Fruit fly (Drosophila melanogaster) whole organism, embryonic: ENCODE data around the gene CG43248.

Source experiments
- Awh ChIP-seq: fragments of 200-800 bp; sonication (Bioruptor generic); IDR thresholded peaks from 2 replicates; pipeline ENCODE4, ENCODE4 v1.3.6; 2022; ENCODE audit warnings: missing biosample characterization, missing genetic modification characterization
- Blimp-1 ChIP-seq: fragments of 200-800 bp; sonication (Bioruptor generic); optimal IDR thresholded peaks from 3 replicates; lab custom pipeline; 2018; ENCODE audit warnings: missing biosample characterization, missing genetic modification characterization, mild to moderate bottlenecking, moderate library complexity, missing genetic modification reagents
- CG11085 ChIP-seq: fragments of 200-800 bp; sonication (Bioruptor generic); IDR thresholded peaks from 2 replicates; pipeline ENCODE4 v1.3.6; 2022; ENCODE audit warnings: missing biosample characterization, missing genetic modification characterization
- CG11093 ChIP-seq: fragments of 200-800 bp; sonication (Bioruptor generic); IDR thresholded peaks from 3 replicates; pipeline ENCODE4 v1.3.6; 2022; ENCODE audit warnings: missing biosample characterization, missing genetic modification characterization
- CG12942 ChIP-seq: fragments of 200-800 bp; sonication (Bioruptor generic); optimal IDR thresholded peaks from 3 replicates; lab custom pipeline; 2016; ENCODE audit warnings: missing biosample characterization, missing genetic modification characterization
- CG13775 ChIP-seq: fragments of 200-800 bp; sonication (Bioruptor generic); optimal IDR thresholded peaks from 3 replicates; lab custom pipeline; 2017; ENCODE audit warnings: missing biosample characterization, mild to moderate bottlenecking, missing genetic modification characterization
- CG15479 ChIP-seq: fragments of 200-800 bp; sonication (Bioruptor generic); optimal IDR thresholded peaks from 3 replicates; lab custom pipeline; 2019; ENCODE audit warnings: missing biosample characterization, mild to moderate bottlenecking, missing genetic modification characterization, moderate library complexity
- CG15514 ChIP-seq: fragments of 200-800 bp; sonication (Bioruptor generic); optimal IDR thresholded peaks from 3 replicates; lab custom pipeline; 2017; ENCODE audit warnings: missing biosample characterization, missing genetic modification characterization, mild to moderate bottlenecking, moderate library complexity, missing genetic modification reagents
- CG16863 ChIP-seq: fragments of 200-800 bp; sonication (Bioruptor generic); optimal IDR thresholded peaks from 3 replicates; lab custom pipeline; 2016; ENCODE audit warnings: missing biosample characterization, missing genetic modification characterization
- CG2875 ChIP-seq: fragments of 200-800 bp; sonication (Bioruptor generic); optimal IDR thresholded peaks from 2 replicates; lab custom pipeline; 2017; ENCODE audit warnings: missing biosample characterization, mild to moderate bottlenecking, missing genetic modification characterization, missing genetic modification reagents
- CG32532 ChIP-seq: fragments of 200-800 bp; sonication (Bioruptor generic); IDR thresholded peaks from 2 replicates; pipeline ENCODE4 v1.3.6; 2022; ENCODE audit warnings: missing biosample characterization, missing genetic modification characterization
- CG32772 ChIP-seq: fragments of 200-800 bp; sonication (Bioruptor generic); IDR thresholded peaks from 2 replicates; pipeline ENCODE4 v1.3.6; 2022; ENCODE audit warnings: missing biosample characterization, missing genetic modification characterization
- CG34422 ChIP-seq: fragments of 200-800 bp; sonication (Bioruptor generic); IDR thresholded peaks from 3 replicates; pipeline ENCODE4 v1.3.6; 2022; ENCODE audit warnings: missing biosample characterization, missing genetic modification characterization
- CG3995 ChIP-seq: fragments of 200-800 bp; sonication (Bioruptor generic); optimal IDR thresholded peaks from 3 replicates; lab custom pipeline; 2016; ENCODE audit warnings: missing biosample characterization, missing genetic modification characterization
- CG4328 ChIP-seq: fragments of 200-800 bp; sonication (Bioruptor generic); optimal IDR thresholded peaks from 3 replicates; lab custom pipeline; 2017; ENCODE audit warnings: missing biosample characterization, missing genetic modification reagents, missing genetic modification characterization
- CG6254 ChIP-seq: fragments of 200-800 bp; sonication (Bioruptor generic); optimal IDR thresholded peaks from 3 replicates; lab custom pipeline; 2017; ENCODE audit warnings: mild to moderate bottlenecking, missing biosample characterization, missing genetic modification reagents, missing genetic modification characterization
- CG6813 ChIP-seq: fragments of 200-800 bp; sonication (Bioruptor generic); optimal IDR thresholded peaks from 2 replicates; lab custom pipeline; 2017; ENCODE audit warnings: missing biosample characterization, missing genetic modification characterization, mild to moderate bottlenecking, moderate library complexity, missing genetic modification reagents
- CG6854 ChIP-seq: fragments of 200-800 bp; sonication (Bioruptor generic); optimal IDR thresholded peaks from 3 replicates; lab custom pipeline; 2017; ENCODE audit warnings: missing biosample characterization, mild to moderate bottlenecking, missing genetic modification characterization
- CG7556 ChIP-seq: fragments of 200-800 bp; sonication (Bioruptor generic); optimal IDR thresholded peaks from 2 replicates; lab custom pipeline; 2017; ENCODE audit warnings: missing biosample characterization, mild to moderate bottlenecking, missing genetic modification characterization
- CG8765 ChIP-seq: fragments of 200-800 bp; sonication (Bioruptor generic); IDR thresholded peaks from 2 replicates; pipeline ENCODE4 v1.3.6; 2022; ENCODE audit warnings: missing biosample characterization, missing genetic modification characterization
- Dek ChIP-seq: fragments of 200-800 bp; sonication (Bioruptor generic); optimal IDR thresholded peaks from 3 replicates; lab custom pipeline; 2019; ENCODE audit warnings: missing biosample characterization, mild to moderate bottlenecking, missing genetic modification characterization, moderate library complexity
- ERR ChIP-seq: fragments of 200-800 bp; sonication (Bioruptor generic); optimal IDR thresholded peaks from 2 replicates; lab custom pipeline; 2016; ENCODE audit warnings: missing biosample characterization, missing genetic modification characterization
- Eip74EF ChIP-seq, 2 experiments: fragments of 200-800 bp in 1 of 2; fragments of >200 bp in 1 of 2; sonication (Bioruptor generic) in 1 of 2; optimal IDR thresholded peaks; 2 replicates each; lab custom pipeline; 2017 to 2019; ENCODE audit warnings: missing biosample characterization in 2 of 2, missing genetic modification characterization in 2 of 2, mild to moderate bottlenecking in 1 of 2, moderate library complexity in 1 of 2
- Ets65A ChIP-seq: fragments of 200-800 bp; sonication (Bioruptor generic); peaks from one replicate; lab custom pipeline; 2016; ENCODE audit warnings: missing biosample characterization, missing genetic modification characterization
- Gug ChIP-seq: fragments of 200-800 bp; sonication (Bioruptor generic); IDR thresholded peaks from 4 replicates; pipeline ENCODE4 v1.3.6; 2022; ENCODE audit warnings: missing biosample characterization, missing genetic modification characterization
- Optix ChIP-seq: fragments of 200-800 bp; sonication (Bioruptor generic); IDR thresholded peaks from 3 replicates; pipeline ENCODE4 v1.3.6; 2022; ENCODE audit warnings: missing biosample characterization, missing genetic modification characterization
- Poxn ChIP-seq: fragments of 200-800 bp; sonication (Bioruptor generic); IDR thresholded peaks from 2 replicates; pipeline ENCODE4 v1.3.6; 2022; ENCODE audit warnings: missing biosample characterization, missing genetic modification characterization
- Ptx1 ChIP-seq: fragments of 200-800 bp; sonication (Bioruptor generic); IDR thresholded peaks from 2 replicates; pipeline ENCODE4 v1.3.6; 2022; ENCODE audit warnings: missing biosample characterization, missing genetic modification characterization
- Sry-δ ChIP-seq: fragments of 200-800 bp; sonication (Bioruptor generic); optimal IDR thresholded peaks from 2 replicates; lab custom pipeline; 2016; ENCODE audit warnings: missing biosample characterization, missing genetic modification characterization
- Stat92E ChIP-seq, 3 experiments: fragments of >200 bp in 2 of 3; fragments of 200-800 bp in 1 of 3; sonication (Bioruptor generic) in 1 of 3; optimal IDR thresholded peaks; 2 replicates each; lab custom pipeline; 2017 to 2019; ENCODE audit warnings: missing biosample characterization in 3 of 3, missing genetic modification characterization in 3 of 3, mild to moderate bottlenecking in 1 of 3, moderate library complexity in 1 of 3
- Usf ChIP-seq: fragments of 200-800 bp; sonication (Bioruptor generic); optimal IDR thresholded peaks from 2 replicates; lab custom pipeline; 2017; ENCODE audit warnings: missing genotype, missing biosample characterization, missing genetic modification characterization
- Vsx1 ChIP-seq: fragments of 200-800 bp; sonication (Bioruptor generic); optimal IDR thresholded peaks from 2 replicates; lab custom pipeline; 2017; ENCODE audit warnings: missing biosample characterization, mild to moderate bottlenecking, missing genetic modification characterization, missing genetic modification reagents
- az2 ChIP-seq: fragments of 200-800 bp; sonication (Bioruptor generic); optimal IDR thresholded peaks from 3 replicates; lab custom pipeline; 2016; ENCODE audit warnings: missing biosample characterization, missing genetic modification characterization
- cas ChIP-seq: fragments of 200-800 bp; sonication (Bioruptor generic); IDR thresholded peaks from 2 replicates; pipeline ENCODE4 v1.3.6; 2022; ENCODE audit warnings: missing biosample characterization, missing genetic modification characterization
- crc ChIP-seq: fragments of 200-800 bp; sonication (Bioruptor generic); optimal IDR thresholded peaks from 2 replicates; lab custom pipeline; 2016; ENCODE audit warnings: missing biosample characterization, missing genetic modification characterization
- croc ChIP-seq: fragments of 200-800 bp; sonication (Bioruptor generic); conservative IDR thresholded peaks from 3 replicates; pipeline ENCODE4 v1.3.6; 2022; ENCODE audit warnings: missing biosample characterization, missing genetic modification characterization
- da ChIP-seq: fragments of 200-800 bp; sonication (Bioruptor generic); optimal IDR thresholded peaks from 2 replicates; lab custom pipeline; 2016; ENCODE audit warnings: missing biosample characterization, missing genetic modification characterization
- dan ChIP-seq: fragments of 200-800 bp; sonication (Bioruptor generic); IDR thresholded peaks from 2 replicates; pipeline ENCODE4 v1.3.6; 2022; ENCODE audit warnings: missing biosample characterization, missing genetic modification characterization
- exex ChIP-seq: fragments of 200-800 bp; sonication (Bioruptor generic); optimal IDR thresholded peaks from 4 replicates; lab custom pipeline; 2018; ENCODE audit warnings: missing biosample characterization, mild to moderate bottlenecking, missing genetic modification characterization, moderate library complexity
- gfzf ChIP-seq: fragments of 200-800 bp; sonication (Bioruptor generic); optimal IDR thresholded peaks from 2 replicates; lab custom pipeline; 2016; ENCODE audit warnings: missing biosample characterization, mild to moderate bottlenecking, missing genetic modification characterization, moderate library complexity
- hb ChIP-seq: fragments of 200-800 bp; sonication (Bioruptor generic); IDR thresholded peaks from 3 replicates; pipeline ENCODE4 v1.3.6; 2022; ENCODE audit warnings: missing biosample characterization, missing genetic modification characterization; ENCODE audit not compliant: partially characterized antibody
- hkb ChIP-seq, 2 experiments: fragments of 200-800 bp in 1 of 2; fragments of >200 bp in 1 of 2; sonication (Bioruptor generic) in 1 of 2; IDR thresholded peaks in 1 of 2; optimal IDR thresholded peaks in 1 of 2; 2 replicates each; pipeline versions ENCODE4 v1.3.6 to Lab custom; 2017 to 2022; ENCODE audit warnings: missing biosample characterization in 1 of 2, missing genetic modification characterization in 1 of 2
- insv ChIP-seq, 2 experiments: fragments of 200-800 bp; sonication (Bioruptor generic); optimal IDR thresholded peaks; 3 replicates each; lab custom pipeline; 2016 to 2018; ENCODE audit warnings: missing biosample characterization in 2 of 2, missing genetic modification characterization in 2 of 2
- pb ChIP-seq: fragments of 200-800 bp; sonication (Bioruptor generic); optimal IDR thresholded peaks from 3 replicates; lab custom pipeline; 2016; ENCODE audit warnings: missing biosample characterization, missing genetic modification characterization
- rib ChIP-seq: fragments of 200-800 bp; sonication (Bioruptor generic); IDR thresholded peaks from 2 replicates; pipeline ENCODE4 v1.3.6; 2022; ENCODE audit warnings: missing biosample characterization, missing genetic modification characterization
- ssp ChIP-seq: fragments of 200-800 bp; sonication (Bioruptor generic); IDR thresholded peaks from 2 replicates; pipeline ENCODE4 v1.3.6; 2022; ENCODE audit warnings: missing biosample characterization, missing genetic modification characterization
- vfl ChIP-seq: fragments of 200-800 bp; sonication (Bioruptor generic); optimal IDR thresholded peaks from 2 replicates; lab custom pipeline; 2016; ENCODE audit warnings: missing biosample characterization, missing genetic modification characterization
- wdn ChIP-seq: fragments of 200-800 bp; sonication (Bioruptor generic); IDR thresholded peaks from 2 replicates; pipeline ENCODE4 v1.3.6; 2022; ENCODE audit warnings: missing biosample characterization, missing genetic modification characterization
- wek ChIP-seq: fragments of 200-800 bp; sonication (Bioruptor generic); optimal IDR thresholded peaks from 3 replicates; lab custom pipeline; 2018; ENCODE audit warnings: missing biosample characterization, mild to moderate bottlenecking, missing genetic modification characterization, moderate library complexity
- wor ChIP-seq: fragments of 200-800 bp; sonication (Bioruptor generic); IDR thresholded peaks from 2 replicates; pipeline ENCODE4 v1.3.6; 2022; ENCODE audit warnings: missing biosample characterization, missing genetic modification characterization

The CG43248 gene

DNA sequence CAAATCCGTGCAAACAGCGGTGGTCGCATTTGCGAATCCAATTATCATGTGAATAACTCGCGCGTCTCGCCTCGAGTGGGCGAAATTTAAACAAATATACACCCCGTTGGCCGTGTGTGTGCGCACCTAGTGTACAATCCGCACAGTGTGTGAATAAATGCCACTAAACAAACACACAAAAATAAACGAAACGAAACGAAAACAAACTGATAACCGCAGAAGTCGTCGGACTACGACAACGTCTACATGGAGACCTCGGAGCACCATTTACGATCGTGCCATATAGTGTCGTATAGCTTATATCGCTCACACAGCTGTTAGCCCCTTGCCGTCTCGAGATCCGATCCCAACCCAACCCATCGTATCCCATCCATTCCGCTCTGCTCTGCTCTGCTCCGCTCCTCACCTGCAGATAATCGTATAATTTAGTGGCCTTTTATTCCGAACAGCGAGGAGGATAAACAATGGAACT, 35.2 kb upstream of the CG43248 start (continued):
- TF ChIP-seq CG6813 (GFP tag; lab: Kevin White, UChicago) = peak; percentile 87
- TF ChIP-seq hkb (optimal IDR thresholded peaks at IDR 0.05; lab: Kevin White, UChicago) = no peak
- peak; percentile 59 for TF ChIP-seq hkb (GFP tag; IDR thresholded peaks at IDR 0.05; lab: Robert Waterston, UW)
- TF ChIP-seq ERR (GFP tag; lab: Kevin White, UChicago) = peak; percentile 7
- TF ChIP-seq CG34422 (GFP tag; lab: Robert Waterston, UW) = peak; percentile 59; the same call in 1 of the 3 replicates
- TF ChIP-seq da = peak; percentile 62
- no peak for TF ChIP-seq CG3995 (GFP tag; lab: Kevin White, UChicago)
- TF ChIP-seq rib (GFP tag; lab: Robert Waterston, UW) = peak; percentile 88; the same call in 1 of the 2 replicates
- TF ChIP-seq CG2875 (GFP tag; lab: Kevin White, UChicago) = peak; percentile 78
- no peak for TF ChIP-seq CG11085 (GFP tag; lab: Robert Waterston, UW)
- no peak for TF ChIP-seq ssp (GFP tag; lab: Robert Waterston, UW)
- no peak for TF ChIP-seq az2 (GFP tag; lab: Kevin White, UChicago)
- TF ChIP-seq CG15479 (GFP tag; lab: Kevin White, UChicago) = peak; percentile 92
- TF ChIP-seq hb = no peak
- peak; percentile 42 for TF ChIP-seq CG13775 (GFP tag; lab: Kevin White, UChicago)
- no peak for TF ChIP-seq wor (GFP tag; lab: Robert Waterston, UW)
- peak; percentile 29 for TF ChIP-seq Ets65A
- peak; percentile 13 for TF ChIP-seq pb
- no peak for TF ChIP-seq Sry-δ (GFP tag; lab: Kevin White, UChicago)
- peak; percentile 73 for TF ChIP-seq CG6854 (GFP tag; lab: Kevin White, UChicago)
- TF ChIP-seq CG4328 (GFP tag; lab: Kevin White, UChicago) = peak; percentile 80
- peak; percentile 69 for TF ChIP-seq exex (tag; lab: Kevin White, UChicago)
- TF ChIP-seq Ptx1 (GFP tag; lab: Robert Waterston, UW) = no peak
- TF ChIP-seq Usf = no peak
- TF ChIP-seq CG8765 (GFP tag; lab: Robert Waterston, UW) = no peak
- no peak for TF ChIP-seq Poxn (GFP tag; lab: Robert Waterston, UW)
- TF ChIP-seq croc (GFP tag; lab: Robert Waterston, UW) = no peak
- TF ChIP-seq wdn (GFP tag; lab: Robert Waterston, UW) = peak; percentile 15
- TF ChIP-seq CG7556 (GFP tag; lab: Kevin White, UChicago) = peak; percentile 68
- TF ChIP-seq wek (GFP tag; lab: Kevin White, UChicago) = peak; percentile 76
- TF ChIP-seq CG16863 (GFP tag; lab: Kevin White, UChicago) = peak; percentile 42
- no peak for TF ChIP-seq Vsx1 (GFP tag; lab: Kevin White, UChicago)
- peak; percentile 56 for TF ChIP-seq CG15514 (GFP tag; lab: Kevin White, UChicago)
- TF ChIP-seq Awh (GFP tag; lab: Robert Waterston, UW) = peak; percentile 62
- peak; percentile 41 for TF ChIP-seq Dek (tag; lab: Kevin White, UChicago)
- no peak for TF ChIP-seq Gug (GFP tag; lab: Robert Waterston, UW)
- no peak for TF ChIP-seq CG32772
- TF ChIP-seq insv (GFP tag; optimal IDR thresholded peaks at IDR 0.05; lab: Kevin White, UChicago) = peak in 1 of 2 experiments; percentile 53
- no peak for TF ChIP-seq cas (GFP tag; lab: Robert Waterston, UW)
- TF ChIP-seq gfzf (GFP tag; lab: Kevin White, UChicago) = no peak
- TF ChIP-seq CG11093 (GFP tag; lab: Robert Waterston, UW) = 0 out of 3 replicates have a peak, but pooled peaks have one; percentile 25
- TF ChIP-seq CG6254 (GFP tag; lab: Kevin White, UChicago) = no peak
- TF ChIP-seq Eip74EF (GFP tag; optimal IDR thresholded peaks at IDR 0.05; lab: Kevin White, UChicago) = no peak
- TF ChIP-seq CG12942 (GFP tag; lab: Kevin White, UChicago) = no peak
- no peak for TF ChIP-seq crc (GFP tag; lab: Kevin White, UChicago)
- no peak for TF ChIP-seq Blimp-1 (GFP tag; lab: Kevin White, UChicago)
- no peak for TF ChIP-seq Stat92E (GFP tag; optimal IDR thresholded peaks at IDR 0.05; lab: Kevin White, UChicago)
- TF ChIP-seq vfl (GFP tag; lab: Kevin White, UChicago) = no peak
- no peak for TF ChIP-seq dan
- no peak; the same call in 1 of the 2 replicates for TF ChIP-seq CG32532 (GFP tag; lab: Robert Waterston, UW)
- TF ChIP-seq Optix (GFP tag; lab: Robert Waterston, UW) = no peak
